Worm (Caenorhabditis elegans): ENCODE data around the gene dnc-4.

ce11 chrIV:8027293-8027866, 7.8 kb upstream of the dnc-4 start:
- TF ChIP-seq ama-1 (optimal IDR thresholded peaks at IDR 0.05) (no peak), ztf-11 (tag; optimal IDR thresholded peaks at IDR 0.05) (no peak), blmp-1 (tag; optimal IDR thresholded peaks at IDR 0.05; ENCODE audit: insufficient read depth) (peak; percentile 23), nhr-237 (tag; optimal IDR thresholded peaks at IDR 0.05) (no peak), unc-55 (GFP tag; optimal IDR thresholded peaks at IDR 0.05) (no peak), aly-2 (tag; optimal IDR thresholded peaks at IDR 0.05) (no peak), lin-13 (GFP tag; optimal IDR thresholded peaks at IDR 0.05) (no peak), egl-27 (tag; optimal IDR thresholded peaks at IDR 0.05) (no peak), lin-39 (tag; optimal IDR thresholded peaks at IDR 0.05) (no peak), nhr-10 (tag; optimal IDR thresholded peaks at IDR 0.05) (no peak), mab-5 (tag; optimal IDR thresholded peaks at IDR 0.05) (no peak), nhr-6 (tag; optimal IDR thresholded peaks at IDR 0.05) (no peak), sem-4 (tag; optimal IDR thresholded peaks at IDR 0.05) (no peak), ztf-4 (tag; optimal IDR thresholded peaks at IDR 0.05) (no peak)
